Fruit fly (Drosophila melanogaster) whole organism, embryonic: ENCODE results near the gene pim.

Experiments
- Adf1 ChIP-seq: fragments of 200-800 bp; sonication (Bioruptor generic); IDR thresholded peaks from 2 replicates; pipeline ENCODE4 v1.3.6; 2022; ENCODE audit warnings: missing biosample characterization, missing genetic modification characterization
- B-H2 ChIP-seq: fragments of 200-800 bp; sonication (Bioruptor generic); optimal IDR thresholded peaks from 2 replicates; lab custom pipeline; 2018; ENCODE audit warnings: missing biosample characterization, mild to moderate bottlenecking, missing genetic modification characterization
- CG10209 ChIP-seq: fragments of 200-800 bp; sonication (Bioruptor generic); optimal IDR thresholded peaks from 3 replicates; lab custom pipeline; 2017; ENCODE audit warnings: missing biosample characterization, mild to moderate bottlenecking, missing genetic modification characterization, missing genetic modification reagents
- CG10462 ChIP-seq: fragments of 200-800 bp; sonication (Bioruptor generic); optimal IDR thresholded peaks from 2 replicates; lab custom pipeline; 2016; ENCODE audit warnings: missing biosample characterization, missing genetic modification characterization
- CG12391 ChIP-seq: fragments of 200-800 bp; sonication (Bioruptor generic); optimal IDR thresholded peaks from 3 replicates; lab custom pipeline; 2018; ENCODE audit warnings: missing biosample characterization, mild to moderate bottlenecking, missing genetic modification characterization, moderate library complexity
- CG15073 ChIP-seq: fragments of 200-800 bp; sonication (Bioruptor generic); optimal IDR thresholded peaks from 2 replicates; lab custom pipeline; 2016; ENCODE audit warnings: missing biosample characterization, missing genetic modification characterization
- CG17829 ChIP-seq: fragments of 200-800 bp; optimal IDR thresholded peaks from 2 replicates; lab custom pipeline; 2019; ENCODE audit warnings: missing biosample characterization, mild to moderate bottlenecking, missing genetic modification characterization, moderate library complexity
- CG18011 ChIP-seq: fragments of 200-800 bp; sonication (Bioruptor generic); optimal IDR thresholded peaks from 2 replicates; lab custom pipeline; 2017; ENCODE audit warnings: missing biosample characterization, missing genetic modification characterization, mild to moderate bottlenecking, moderate library complexity, missing genotype
- CG2129 ChIP-seq: fragments of 200-800 bp; sonication (Bioruptor generic); IDR thresholded peaks from 2 replicates; pipeline ENCODE4 v1.3.6; 2022; ENCODE audit warnings: missing biosample characterization, missing genetic modification characterization; ENCODE audit not compliant: partially characterized antibody
- CG2875 ChIP-seq: fragments of 200-800 bp; sonication (Bioruptor generic); optimal IDR thresholded peaks from 2 replicates; lab custom pipeline; 2017; ENCODE audit warnings: missing biosample characterization, mild to moderate bottlenecking, missing genetic modification characterization, missing genetic modification reagents
- CG31365 ChIP-seq: fragments of 200-800 bp; sonication (Bioruptor generic); optimal IDR thresholded peaks from 2 replicates; lab custom pipeline; 2018; ENCODE audit warnings: missing biosample characterization, mild to moderate bottlenecking, missing genetic modification characterization
- CG32532 ChIP-seq: fragments of 200-800 bp; sonication (Bioruptor generic); IDR thresholded peaks from 2 replicates; pipeline ENCODE4 v1.3.6; 2022; ENCODE audit warnings: missing biosample characterization, missing genetic modification characterization
- CG33557 ChIP-seq: fragments of 200-800 bp; sonication (Bioruptor generic); optimal IDR thresholded peaks from 2 replicates; lab custom pipeline; 2019; ENCODE audit warnings: missing biosample characterization, mild to moderate bottlenecking, missing genetic modification characterization, moderate library complexity
- CG3995 ChIP-seq: fragments of 200-800 bp; sonication (Bioruptor generic); optimal IDR thresholded peaks from 3 replicates; lab custom pipeline; 2016; ENCODE audit warnings: missing biosample characterization, missing genetic modification characterization
- CG7372 ChIP-seq: fragments of 200-800 bp; sonication (Bioruptor generic); IDR thresholded peaks from 2 replicates; pipeline ENCODE4 v1.3.6; 2022; ENCODE audit warnings: missing biosample characterization, missing genetic modification characterization
- CG8089 ChIP-seq: fragments of 200-800 bp; sonication (Bioruptor generic); optimal IDR thresholded peaks from 3 replicates; lab custom pipeline; 2016; ENCODE audit warnings: missing biosample characterization, missing genetic modification characterization
- CG8359 ChIP-seq: fragments of 200-800 bp; sonication (Bioruptor generic); optimal IDR thresholded peaks from 2 replicates; lab custom pipeline; 2017; ENCODE audit warnings: missing biosample characterization, mild to moderate bottlenecking, missing genetic modification characterization, borderline replicate concordance
- CoRest ChIP-seq: fragments of 200-800 bp; sonication (Bioruptor generic); optimal IDR thresholded peaks from 3 replicates; lab custom pipeline; 2018; ENCODE audit warnings: missing biosample characterization, mild to moderate bottlenecking, missing genetic modification characterization, moderate library complexity
- E2f1 ChIP-seq: fragments of 200-800 bp; sonication (Bioruptor generic); IDR thresholded peaks from 2 replicates; pipeline ENCODE4 v1.3.6; 2022; ENCODE audit warnings: missing biosample characterization, missing genetic modification characterization
- H15 ChIP-seq: fragments of 200-800 bp; sonication (Bioruptor generic); IDR thresholded peaks from 3 replicates; pipeline ENCODE4 v1.3.6; 2022; ENCODE audit warnings: missing biosample characterization, missing genetic modification characterization
- Lhr ChIP-seq: fragments of 200-800 bp; sonication (Bioruptor generic); optimal IDR thresholded peaks from 3 replicates; lab custom pipeline; 2017; ENCODE audit warnings: mild to moderate bottlenecking, missing biosample characterization, missing genetic modification reagents, missing genetic modification characterization
- Lim3 ChIP-seq: fragments of 200-800 bp; sonication (Bioruptor generic); IDR thresholded peaks from 2 replicates; pipeline ENCODE4 v1.3.6; 2022; ENCODE audit warnings: missing biosample characterization, missing genetic modification characterization
- Oaz ChIP-seq: fragments of 200-800 bp; sonication (Bioruptor generic); IDR thresholded peaks from 2 replicates; pipeline ENCODE4 v1.3.6; 2022; ENCODE audit warnings: missing biosample characterization, missing genetic modification characterization
- Scr ChIP-seq: fragments of 200-800 bp; sonication (Bioruptor generic); IDR thresholded peaks from 2 replicates; pipeline ENCODE4 v1.3.6; 2022; ENCODE audit warnings: missing biosample characterization, missing genetic modification characterization; ENCODE audit not compliant: partially characterized antibody
- Spps ChIP-seq: fragments of 200-800 bp; sonication (Bioruptor generic); optimal IDR thresholded peaks from 2 replicates; lab custom pipeline; 2018; ENCODE audit warnings: missing biosample characterization, mild to moderate bottlenecking, missing genetic modification characterization
- Stat92E ChIP-seq, 3 experiments: fragments of >200 bp in 2 of 3; fragments of 200-800 bp in 1 of 3; sonication (Bioruptor generic) in 1 of 3; optimal IDR thresholded peaks; 2 replicates each; lab custom pipeline; 2017 to 2019; ENCODE audit warnings: missing biosample characterization in 3 of 3, missing genetic modification characterization in 3 of 3, mild to moderate bottlenecking in 1 of 3, moderate library complexity in 1 of 3
- Vsx1 ChIP-seq: fragments of 200-800 bp; sonication (Bioruptor generic); optimal IDR thresholded peaks from 2 replicates; lab custom pipeline; 2017; ENCODE audit warnings: missing biosample characterization, mild to moderate bottlenecking, missing genetic modification characterization, missing genetic modification reagents
- al ChIP-seq: fragments of 200-800 bp; sonication (Bioruptor generic); IDR thresholded peaks from 2 replicates; pipeline ENCODE4 v1.3.6; 2022; ENCODE audit warnings: missing biosample characterization, missing genetic modification characterization
- ap ChIP-seq: fragments of 200-800 bp; sonication (Bioruptor generic); IDR thresholded peaks from 2 replicates; pipeline ENCODE4 v1.3.6; 2022; ENCODE audit warnings: missing biosample characterization, missing genetic modification characterization
- az2 ChIP-seq: fragments of 200-800 bp; sonication (Bioruptor generic); optimal IDR thresholded peaks from 3 replicates; lab custom pipeline; 2016; ENCODE audit warnings: missing biosample characterization, missing genetic modification characterization
- bab2 ChIP-seq: fragments of 200-800 bp; sonication (Bioruptor generic); optimal IDR thresholded peaks from 2 replicates; lab custom pipeline; 2016; ENCODE audit warnings: missing biosample characterization, missing genetic modification characterization
- chn ChIP-seq: fragments of 200-800 bp; sonication (Bioruptor generic); optimal IDR thresholded peaks from 2 replicates; lab custom pipeline; 2016; ENCODE audit warnings: missing biosample characterization, missing genetic modification characterization
- cwo ChIP-seq: fragments of 200-800 bp; sonication (Bioruptor generic); optimal IDR thresholded peaks from 3 replicates; lab custom pipeline; 2017; ENCODE audit warnings: missing biosample characterization, missing genetic modification characterization, mild to moderate bottlenecking, moderate library complexity, missing genetic modification reagents
- gce ChIP-seq: fragments of 200-800 bp; sonication (Bioruptor generic); IDR thresholded peaks from 3 replicates; pipeline ENCODE4 v1.3.6; 2022; ENCODE audit warnings: missing biosample characterization, missing genetic modification characterization
- ind ChIP-seq: fragments of 200-800 bp; sonication (Bioruptor generic); optimal IDR thresholded peaks from 3 replicates; lab custom pipeline; 2016; ENCODE audit warnings: missing biosample characterization, missing genetic modification characterization
- lola ChIP-seq, 3 experiments: fragments of >200 bp in 2 of 3; fragments of 200-800 bp in 1 of 3; sonication (Bioruptor generic) in 1 of 3; optimal IDR thresholded peaks; 2 replicates each; lab custom pipeline; 2017 to 2019; ENCODE audit warnings: missing biosample characterization in 3 of 3, missing genetic modification characterization in 3 of 3, mild to moderate bottlenecking in 1 of 3, moderate library complexity in 1 of 3
- otp ChIP-seq: fragments of 200-800 bp; sonication (Bioruptor generic); IDR thresholded peaks from 3 replicates; pipeline ENCODE4, ENCODE4 v1.3.6; 2022; ENCODE audit warnings: missing biosample characterization, missing genetic modification characterization
- prd ChIP-seq, 3 experiments: fragments of >200 bp in 2 of 3; fragments of 200-800 bp in 1 of 3; sonication (Bioruptor generic) in 1 of 3; optimal IDR thresholded peaks in 2 of 3; IDR thresholded peaks in 1 of 3; 2 replicates in 2 of 3; 3 replicates in 1 of 3; pipeline versions ENCODE4 v1.3.6 to Lab custom; 2017 to 2022; ENCODE audit warnings: missing biosample characterization in 1 of 3, missing genetic modification characterization in 1 of 3
- pzg ChIP-seq: fragments of 200-800 bp; sonication (Bioruptor generic); optimal IDR thresholded peaks from 3 replicates; lab custom pipeline; 2018; ENCODE audit warnings: missing biosample characterization, mild to moderate bottlenecking, missing genetic modification characterization, moderate library complexity
- salm ChIP-seq: fragments of 200-800 bp; sonication (Bioruptor generic); optimal IDR thresholded peaks from 2 replicates; lab custom pipeline; 2018; ENCODE audit warnings: missing biosample characterization, mild to moderate bottlenecking, missing genetic modification characterization
- sc ChIP-seq, 3 experiments: fragments of >200 bp in 2 of 3; fragments of 200-800 bp in 1 of 3; sonication (Bioruptor generic) in 1 of 3; optimal IDR thresholded peaks; 2 replicates in 2 of 3; 3 replicates in 1 of 3; lab custom pipeline; 2017; ENCODE audit warnings: mild to moderate bottlenecking in 1 of 3, missing biosample characterization in 1 of 3, missing genetic modification characterization in 1 of 3, missing genetic modification reagents in 1 of 3
- sd ChIP-seq: fragments of 200-800 bp; sonication (Bioruptor generic); optimal IDR thresholded peaks from 3 replicates; lab custom pipeline; 2018; ENCODE audit warnings: missing biosample characterization, mild to moderate bottlenecking, missing genetic modification characterization, moderate library complexity
- seq ChIP-seq: fragments of 200-800 bp; sonication (Bioruptor generic); IDR thresholded peaks from 2 replicates; pipeline ENCODE4 v1.3.6; 2022; ENCODE audit warnings: missing biosample characterization, missing genetic modification characterization
- sisA ChIP-seq: fragments of 200-800 bp; sonication (Bioruptor generic); IDR thresholded peaks from 2 replicates; pipeline ENCODE4 v1.3.6; 2022; ENCODE audit warnings: missing biosample characterization, missing genetic modification characterization
- tio ChIP-seq: fragments of 200-800 bp; sonication (Bioruptor generic); optimal IDR thresholded peaks from 2 replicates; lab custom pipeline; 2017; ENCODE audit warnings: missing biosample characterization, missing genetic modification characterization, inconsistent platforms
- ttk ChIP-seq: fragments of 200-800 bp; sonication (Bioruptor generic); IDR thresholded peaks from 2 replicates; pipeline ENCODE4 v2.1.2; 2022; ENCODE audit warnings: missing biosample characterization, missing genetic modification characterization

The pim gene

dm6 chr2L:10387869-10388726, 25.3 kb downstream of the pim start, which contains the start of gene da (continued):
- TF ChIP-seq Spps (tag; lab: Kevin White, UChicago), result peak; percentile 23
- TF ChIP-seq sd, result peak; percentile 46
- TF ChIP-seq E2f1 (GFP tag; lab: Robert Waterston, UW), result peak; percentile 50; the same call in 1 of the 2 replicates
- peak; percentile 86 for TF ChIP-seq pzg (GFP tag; lab: Kevin White, UChicago)
- TF ChIP-seq Oaz, result no peak
- no peak for TF ChIP-seq sc (optimal IDR thresholded peaks at IDR 0.05; lab: Kevin White, UChicago)
- TF ChIP-seq sc (GFP tag; optimal IDR thresholded peaks at IDR 0.05; lab: Kevin White, UChicago), result no peak
- TF ChIP-seq otp (GFP tag; lab: Robert Waterston, UW), result no peak; the same call in 2 of the 3 replicates
- TF ChIP-seq cwo (GFP tag; lab: Kevin White, UChicago), result no peak
- TF ChIP-seq prd (optimal IDR thresholded peaks at IDR 0.05; lab: Kevin White, UChicago), result no peak
- TF ChIP-seq prd (GFP tag; IDR thresholded peaks at IDR 0.05; lab: Robert Waterston, UW), result peak; percentile 74
- no peak for TF ChIP-seq Lim3 (GFP tag; lab: Robert Waterston, UW)
- TF ChIP-seq ttk (GFP tag; lab: Robert Waterston, UW), result 0 out of 2 replicates have a peak, but pooled peaks have one; percentile 19
- TF ChIP-seq gce (GFP tag; lab: Robert Waterston, UW), result no peak; the same call in 2 of the 3 replicates
- TF ChIP-seq CG2129 (GFP tag; lab: Robert Waterston, UW), result no peak
- peak; percentile 52 for TF ChIP-seq CG10209
- TF ChIP-seq CG3995 (GFP tag; lab: Kevin White, UChicago), result peak; percentile 63
- no peak for TF ChIP-seq ap (GFP tag; lab: Robert Waterston, UW)
- TF ChIP-seq tio (GFP tag; lab: Kevin White, UChicago), result no peak
- peak; percentile 25 for TF ChIP-seq CG2875 (GFP tag; lab: Kevin White, UChicago)
- TF ChIP-seq chn, result peak; percentile 46
- no peak for TF ChIP-seq bab2
- peak; percentile 20 for TF ChIP-seq CG18011 (GFP tag; lab: Kevin White, UChicago)
- no peak for TF ChIP-seq Stat92E (GFP tag; optimal IDR thresholded peaks at IDR 0.05; lab: Kevin White, UChicago)
- no peak for TF ChIP-seq Vsx1 (GFP tag; lab: Kevin White, UChicago)
- TF ChIP-seq CG8089 (GFP tag; lab: Kevin White, UChicago), result peak; percentile 32
- TF ChIP-seq CG31365 (tag; lab: Kevin White, UChicago), result no peak
- TF ChIP-seq CoRest (tag; lab: Kevin White, UChicago), result peak; percentile 73
- TF ChIP-seq Adf1 (GFP tag; lab: Robert Waterston, UW), result no peak
- peak; percentile 59 for TF ChIP-seq Scr (GFP tag; lab: Robert Waterston, UW)
- no peak; the same call in 1 of the 2 replicates for TF ChIP-seq sisA
- peak; percentile 68 for TF ChIP-seq az2 (GFP tag; lab: Kevin White, UChicago)
- TF ChIP-seq salm (tag; lab: Kevin White, UChicago), result peak; percentile 29
- no peak; the same call in 1 of the 2 replicates for TF ChIP-seq seq
- peak; percentile 83 for TF ChIP-seq CG12391 (tag; lab: Kevin White, UChicago)
- no peak for TF ChIP-seq CG15073 (GFP tag; lab: Kevin White, UChicago)
- peak; percentile 45 for TF ChIP-seq al
- TF ChIP-seq CG32532 (GFP tag; lab: Robert Waterston, UW), result peak; percentile 66
- TF ChIP-seq H15 (GFP tag; lab: Robert Waterston, UW), result 0 out of 3 replicates have a peak, but pooled peaks have one; percentile 13
- no peak for TF ChIP-seq CG8359 (GFP tag; lab: Kevin White, UChicago)
- peak; percentile 18 for TF ChIP-seq CG33557 (GFP tag; lab: Kevin White, UChicago)
- TF ChIP-seq CG10462 (GFP tag; lab: Kevin White, UChicago), result peak; percentile 10
- peak in 2 of 3 experiments; percentile 42 to 92 for TF ChIP-seq lola (GFP tag; optimal IDR thresholded peaks at IDR 0.05; lab: Kevin White, UChicago)
- TF ChIP-seq B-H2 (GFP tag; lab: Kevin White, UChicago), result peak; percentile 54
- peak; percentile 23 for TF ChIP-seq Lhr (GFP tag; lab: Kevin White, UChicago)
- TF ChIP-seq CG7372 (GFP tag; lab: Robert Waterston, UW), result 0 out of 2 replicates have a peak, but pooled peaks have one; percentile 29
- peak; percentile 76 for TF ChIP-seq CG17829
- TF ChIP-seq ind (GFP tag; lab: Kevin White, UChicago), result peak; percentile 51
